Fruit fly (Drosophila melanogaster): ENCODE results near the gene CG14957.
A peak's percentile ranks its signal among the peaks of the same experiment; 100 is the strongest.

CG14957 gene

DNA sequence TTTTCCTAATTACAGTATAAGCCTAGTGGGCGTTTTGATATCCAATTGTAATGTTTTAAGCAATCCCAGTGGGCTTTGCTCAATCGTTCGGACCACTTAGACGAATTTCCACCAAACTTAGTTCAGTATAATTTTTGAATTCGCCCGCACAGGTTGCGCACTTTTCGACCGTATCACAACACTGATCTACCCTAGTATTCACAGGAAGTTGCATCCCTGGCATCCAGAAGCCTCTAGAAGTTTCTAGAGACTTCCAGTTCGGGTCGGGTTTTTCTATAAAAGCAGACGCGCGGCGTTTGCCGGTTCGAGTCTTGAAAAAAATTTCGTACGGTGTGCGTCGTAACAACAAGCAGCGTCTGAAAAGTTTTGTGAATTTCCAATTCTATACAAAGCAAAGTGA lies 5.5 kb downstream of the CG14957 start, which contains the start of gene Hsp83 (continued):
- TF ChIP-seq YL-1 (GFP tag; optimal IDR thresholded peaks at IDR 0.05): peak; percentile 100
- peak; percentile 79 for TF ChIP-seq jing (GFP tag; optimal IDR thresholded peaks at IDR 0.05)
- peak; percentile 80 for TF ChIP-seq CG7745 (tag; optimal IDR thresholded peaks at IDR 0.05)
- TF ChIP-seq Ets97D (GFP tag; optimal IDR thresholded peaks at IDR 0.05): peak; percentile 100
- peak; percentile 91 for TF ChIP-seq slp2 (GFP tag; optimal IDR thresholded peaks at IDR 0.05)
- peak; percentile 98 for TF ChIP-seq CG33213 (GFP tag; optimal IDR thresholded peaks at IDR 0.05)
- TF ChIP-seq exex (tag; optimal IDR thresholded peaks at IDR 0.05): peak; percentile 84
- TF ChIP-seq Atf3 (GFP tag; optimal IDR thresholded peaks at IDR 0.05): peak; percentile 91
- TF ChIP-seq CG10462 (GFP tag; optimal IDR thresholded peaks at IDR 0.05): peak; percentile 80
- TF ChIP-seq CG17186 (GFP tag; optimal IDR thresholded peaks at IDR 0.05): peak; percentile 96
- TF ChIP-seq ci (GFP tag; IDR thresholded peaks at IDR 0.05): peak; percentile 99
- TF ChIP-seq CG14965 (GFP tag; optimal IDR thresholded peaks at IDR 0.05; ENCODE audit: borderline replicate concordance): peak; percentile 93
- TF ChIP-seq CG4854 (GFP tag; optimal IDR thresholded peaks at IDR 0.05): peak; percentile 95
- peak; percentile 80 for TF ChIP-seq Spps (tag; optimal IDR thresholded peaks at IDR 0.05)
- peak; percentile 89 for TF ChIP-seq CG2116 (GFP tag; optimal IDR thresholded peaks at IDR 0.05)
- peak; percentile 99 for TF ChIP-seq Ets65A (GFP tag)
- TF ChIP-seq tap (tag; optimal IDR thresholded peaks at IDR 0.05): peak; percentile 92
- TF ChIP-seq CG15011 (GFP tag; optimal IDR thresholded peaks at IDR 0.05): peak; percentile 95
- TF ChIP-seq ac (GFP tag; optimal IDR thresholded peaks at IDR 0.05): peak; percentile 93
- peak; percentile 98 for TF ChIP-seq CG1233 (GFP tag; optimal IDR thresholded peaks at IDR 0.05)
- no peak for TF ChIP-seq CG16813 (GFP tag; IDR thresholded peaks at IDR 0.05; ENCODE audit: partially characterized antibody)
- peak; percentile 79 for TF ChIP-seq bab2 (GFP tag; optimal IDR thresholded peaks at IDR 0.05)
- peak; percentile 81 for TF ChIP-seq CG3995 (GFP tag; optimal IDR thresholded peaks at IDR 0.05)
- peak; percentile 84 for TF ChIP-seq CG11695 (GFP tag; IDR thresholded peaks at IDR 0.05)
- TF ChIP-seq dmrt99B (tag; optimal IDR thresholded peaks at IDR 0.05): peak; percentile 88
- peak; percentile 92 for TF ChIP-seq p53 (GFP tag; optimal IDR thresholded peaks at IDR 0.05)
- peak; percentile 77 for TF ChIP-seq gem (tag; optimal IDR thresholded peaks at IDR 0.05)
- TF ChIP-seq NC2α (GFP tag; optimal IDR thresholded peaks at IDR 0.05): peak; percentile 93
- TF ChIP-seq pnt (GFP tag; optimal IDR thresholded peaks at IDR 0.05): peak; percentile 30
- peak; percentile 91 for TF ChIP-seq CG31441 (GFP tag; IDR thresholded peaks at IDR 0.05)
- no peak for TF ChIP-seq hth (optimal IDR thresholded peaks at IDR 0.05)
- peak; percentile 88 for TF ChIP-seq CG10147 (GFP tag; optimal IDR thresholded peaks at IDR 0.05)
- TF ChIP-seq Nf-YA (GFP tag; IDR thresholded peaks at IDR 0.05): peak; percentile 92
- TF ChIP-seq CG17385 (GFP tag; optimal IDR thresholded peaks at IDR 0.05): peak; percentile 96
- peak; percentile 81 to 91 for TF ChIP-seq chif (GFP tag; optimal IDR thresholded peaks at IDR 0.05)
- TF ChIP-seq br (optimal IDR thresholded peaks at IDR 0.05): no peak
- TF ChIP-seq CG7372 (GFP tag; IDR thresholded peaks at IDR 0.05): peak; percentile 85
- TF ChIP-seq bsh (GFP tag; optimal IDR thresholded peaks at IDR 0.05): peak; percentile 90 to 91
- peak; percentile 89 for TF ChIP-seq CG30431 (GFP tag; optimal IDR thresholded peaks at IDR 0.05)
- peak; percentile 85 for TF ChIP-seq CG17612 (GFP tag; IDR thresholded peaks at IDR 0.05)
- TF ChIP-seq slbo (GFP tag; IDR thresholded peaks at IDR 0.05): peak; percentile 84
- no peak for TF ChIP-seq hb (GFP tag; IDR thresholded peaks at IDR 0.05; ENCODE audit: partially characterized antibody)
- TF ChIP-seq CG32772 (GFP tag; IDR thresholded peaks at IDR 0.05): peak; percentile 84
- peak in 1 of 3 experiments; percentile 59 for TF ChIP-seq lola (GFP tag; optimal IDR thresholded peaks at IDR 0.05)
- TF ChIP-seq CG32532 (GFP tag; IDR thresholded peaks at IDR 0.05): peak; percentile 95
- TF ChIP-seq Dip3 (GFP tag; optimal IDR thresholded peaks at IDR 0.05): peak; percentile 86
- TF ChIP-seq CG17568 (GFP tag; optimal IDR thresholded peaks at IDR 0.05): peak; percentile 99
- peak; percentile 81 for TF ChIP-seq pum (GFP tag; optimal IDR thresholded peaks at IDR 0.05)
- peak; percentile 72 for TF ChIP-seq CG13424 (tag; optimal IDR thresholded peaks at IDR 0.05)
- TF ChIP-seq Scr (GFP tag; IDR thresholded peaks at IDR 0.05; ENCODE audit: partially characterized antibody): no peak
- TF ChIP-seq ato (GFP tag; IDR thresholded peaks at IDR 0.05; ENCODE audit: partially characterized antibody): no peak

All from whole organism, embryonic.